Worm (Caenorhabditis elegans) whole organism, L4 larva: ENCODE measurements around the gene sart-3.

Experiments
- F10B5.3 ChIP-seq: sonication (generic microtip); optimal IDR thresholded peaks from 2 replicates; lab custom pipeline; 2016; ENCODE audit warnings: mild to moderate bottlenecking, missing genetic modification characterization, missing compliant biosample characterization
- F26F4.8 ChIP-seq: fragments of 200-800 bp; sonication (Bioruptor generic); conservative IDR thresholded peaks from 2 replicates; pipeline ENCODE4 v1.3.6; 2022; ENCODE audit warnings: missing genetic modification characterization, missing compliant biosample characterization
- Y48G9A.11 ChIP-seq: fragments of 200-800 bp; sonication (Bioruptor generic); IDR thresholded peaks from 2 replicates; pipeline ENCODE4 v1.3.6; 2022; ENCODE audit warnings: missing genetic modification reagents, missing genetic modification characterization, missing compliant biosample characterization
- Y5F2A.4 ChIP-seq: fragments of 200-800 bp; sonication (Bioruptor generic); optimal IDR thresholded peaks from 2 replicates; lab custom pipeline; 2018; ENCODE audit warnings: mild to moderate bottlenecking, missing genetic modification characterization, missing compliant biosample characterization
- Y75B8A.6 ChIP-seq: fragments of 200-800 bp; sonication (Bioruptor generic); IDR thresholded peaks from 2 replicates; pipeline ENCODE4 v1.3.6; 2022; ENCODE audit warnings: missing genetic modification reagents, missing genetic modification characterization, missing compliant biosample characterization
- ama-1 ChIP-seq: fragments of 150-350 bp; optimal IDR thresholded peaks from 2 replicates; lab custom pipeline; 2014; ENCODE audit warnings: inconsistent platforms, mixed read lengths
- ceh-44 ChIP-seq: fragments of 200-800 bp; sonication (Bioruptor generic); IDR thresholded peaks from 2 replicates; pipeline ENCODE4 v1.3.6; 2022; ENCODE audit warnings: missing genetic modification reagents, missing genetic modification characterization, missing compliant biosample characterization
- ceh-82 ChIP-seq: sonication (generic microtip); optimal IDR thresholded peaks from 2 replicates; lab custom pipeline; 2017; ENCODE audit warnings: missing biosample characterization, missing genetic modification characterization
- ces-1 ChIP-seq: fragments of 150-350 bp; sonication (generic microtip); optimal IDR thresholded peaks from 4 replicates; lab custom pipeline; 2014; ENCODE audit warnings: missing biosample characterization, missing genetic modification reagents, missing genetic modification characterization
- cey-2 ChIP-seq: sonication (generic microtip); optimal IDR thresholded peaks from 3 replicates; lab custom pipeline; 2017; ENCODE audit warnings: missing genetic modification characterization, mild to moderate bottlenecking, missing compliant biosample characterization, antibody characterized with exemption, borderline replicate concordance; ENCODE audit not compliant: insufficient read depth
- daf-12 ChIP-seq: fragments of 150-350 bp; optimal IDR thresholded peaks from 2 replicates; lab custom pipeline; 2014; ENCODE audit warnings: missing biosample characterization, missing genetic modification reagents, missing genetic modification characterization
- daf-8 ChIP-seq: fragments of 200-800 bp; sonication (Bioruptor generic); IDR thresholded peaks from 2 replicates; pipeline ENCODE4 v1.3.6; 2022; ENCODE audit warnings: missing genetic modification characterization, missing compliant biosample characterization
- dmd-8 ChIP-seq: fragments of 200-800 bp; sonication (Bioruptor generic); IDR thresholded peaks from 2 replicates; pipeline ENCODE4 v1.3.6; 2022; ENCODE audit warnings: missing genetic modification characterization, missing compliant biosample characterization
- dmd-9 ChIP-seq: fragments of 200-800 bp; sonication (Bioruptor generic); IDR thresholded peaks from 2 replicates; pipeline ENCODE4 v1.3.6; 2022; ENCODE audit warnings: missing genetic modification reagents, missing genetic modification characterization, missing compliant biosample characterization
- dpl-1 ChIP-seq: fragments of 150-350 bp; optimal IDR thresholded peaks from 2 replicates; lab custom pipeline; 2014; ENCODE audit warnings: missing biosample characterization, missing genetic modification reagents, missing genetic modification characterization
- egl-43 ChIP-seq: fragments of 200-800 bp; sonication (Bioruptor generic); IDR thresholded peaks from 2 replicates; pipeline ENCODE4 v1.3.6; 2022; ENCODE audit warnings: missing genetic modification reagents, missing genetic modification characterization, missing compliant biosample characterization
- gei-8 ChIP-seq: fragments of 200-800 bp; sonication (Bioruptor generic); optimal IDR thresholded peaks from 2 replicates; lab custom pipeline; 2018; ENCODE audit warnings: mild to moderate bottlenecking, missing genetic modification characterization, missing compliant biosample characterization
- hlh-30 ChIP-seq: sonication (generic microtip); optimal IDR thresholded peaks from 2 replicates; lab custom pipeline; 2017; ENCODE audit warnings: antibody characterized with exemption, mild to moderate bottlenecking, missing genetic modification characterization, missing compliant biosample characterization; ENCODE audit not compliant: insufficient read depth
- lin-13 ChIP-seq: fragments of 150-350 bp; optimal IDR thresholded peaks from 2 replicates; lab custom pipeline; 2014; ENCODE audit warnings: missing biosample characterization, missing genetic modification reagents, missing genetic modification characterization
- lin-29 ChIP-seq: fragments of 200-800 bp; sonication (Bioruptor generic); IDR thresholded peaks from 2 replicates; pipeline ENCODE4 v1.3.6; 2022; ENCODE audit warnings: missing genetic modification reagents, missing genetic modification characterization, missing compliant biosample characterization
- lir-3 ChIP-seq: sonication (generic microtip); optimal IDR thresholded peaks from 2 replicates; lab custom pipeline; 2016; ENCODE audit warnings: mild to moderate bottlenecking, missing genetic modification characterization, missing compliant biosample characterization
- madf-9 ChIP-seq: fragments of 200-800 bp; sonication (Bioruptor generic); conservative IDR thresholded peaks from 2 replicates; pipeline ENCODE4 v1.3.6; 2022; ENCODE audit warnings: missing genetic modification reagents, missing genetic modification characterization, missing compliant biosample characterization
- mdl-1 ChIP-seq, 2 experiments: fragments of 150-350 bp in 1 of 2; sonication (generic microtip) in 1 of 2; optimal IDR thresholded peaks; 2 replicates each; lab custom pipeline; 2014 to 2017; ENCODE audit warnings: missing biosample characterization in 2 of 2, missing genetic modification characterization in 2 of 2
- mes-2 ChIP-seq: sonication (generic microtip); optimal IDR thresholded peaks from 2 replicates; lab custom pipeline; 2016; ENCODE audit warnings: missing genotype, mild to moderate bottlenecking, missing genetic modification characterization, missing compliant biosample characterization; ENCODE audit not compliant: poor library complexity, severe bottlenecking
- mxl-2 ChIP-seq: fragments of 200-800 bp; sonication (Bioruptor generic); conservative IDR thresholded peaks from 2 replicates; pipeline ENCODE4 v1.3.6; 2022; ENCODE audit warnings: missing genetic modification reagents, missing genetic modification characterization, missing compliant biosample characterization
- nhr-10 ChIP-seq: fragments of 150-350 bp; optimal IDR thresholded peaks from 2 replicates; lab custom pipeline; 2014; ENCODE audit warnings: missing biosample characterization, missing genetic modification characterization
- nhr-102 ChIP-seq: sonication (generic microtip); optimal IDR thresholded peaks from 2 replicates; lab custom pipeline; 2016; ENCODE audit warnings: mild to moderate bottlenecking, missing genetic modification characterization, moderate library complexity, missing compliant biosample characterization
- nhr-111 ChIP-seq: fragments of 200-800 bp; sonication (Bioruptor generic); optimal IDR thresholded peaks from 2 replicates; lab custom pipeline; 2018; ENCODE audit warnings: mild to moderate bottlenecking, missing genetic modification characterization, missing compliant biosample characterization
- nhr-42 ChIP-seq: fragments of 200-800 bp; sonication (Bioruptor generic); IDR thresholded peaks from 2 replicates; pipeline ENCODE4 v1.3.6; 2022; ENCODE audit warnings: missing genetic modification characterization, missing compliant biosample characterization
- pha-4 ChIP-seq, 2 experiments: fragments of 150-350 bp in 1 of 2; fragments of 200-800 bp in 1 of 2; sonication (Bioruptor generic) in 1 of 2; IDR thresholded peaks in 1 of 2; optimal IDR thresholded peaks in 1 of 2; 2 replicates each; pipeline versions ENCODE4 v1.3.6 to Lab custom; 2014 to 2022; ENCODE audit warnings: missing genetic modification characterization in 2 of 2, missing genetic modification reagents in 2 of 2, missing biosample characterization in 1 of 2, missing compliant biosample characterization in 1 of 2
- pqm-1 ChIP-seq: sonication (generic microtip); optimal IDR thresholded peaks from 2 replicates; lab custom pipeline; 2017; ENCODE audit warnings: missing biosample characterization, missing genetic modification characterization
- rbr-2 ChIP-seq: sonication (generic microtip); optimal IDR thresholded peaks from 2 replicates; lab custom pipeline; 2016; ENCODE audit warnings: missing genotype, missing genetic modification characterization, missing compliant biosample characterization
- set-16 ChIP-seq: fragments of 200-800 bp; sonication (Bioruptor generic); IDR thresholded peaks from 2 replicates; pipeline ENCODE4 v1.3.6; 2022; ENCODE audit warnings: missing genetic modification reagents, missing genetic modification characterization, missing compliant biosample characterization
- unc-39 ChIP-seq: sonication (generic microtip); optimal IDR thresholded peaks from 2 replicates; lab custom pipeline; 2017; ENCODE audit warnings: missing biosample characterization, missing genetic modification characterization
- unc-62 ChIP-seq, 3 experiments: fragments of 150-350 bp in 1 of 3; sonication (generic microtip); optimal IDR thresholded peaks in 2 of 3; peaks in 1 of 3; 1 replicate in 1 of 3; 2 replicates in 2 of 3; lab custom pipeline; 2014 to 2017; ENCODE audit warnings: missing biosample characterization in 3 of 3, missing genetic modification characterization in 3 of 3, missing genetic modification reagents in 3 of 3, missing genotype in 1 of 3
- vab-7 ChIP-seq: fragments of 200-800 bp; sonication (Bioruptor generic); IDR thresholded peaks from 2 replicates; pipeline ENCODE4 v1.3.6; 2022; ENCODE audit warnings: missing genetic modification reagents, missing genetic modification characterization, missing compliant biosample characterization

Gene sart-3

ce11 chrIV:11314885-11315284 is 17.9 kb downstream of the sart-3 start, which contains the start of the genes B0035.3, B0035.22 and pfd-4 (continued):
- no peak for TF ChIP-seq Y5F2A.4 (GFP tag; lab: Kevin White, UChicago)
- TF ChIP-seq egl-43 (GFP tag; lab: Robert Waterston, UW) = no peak
- TF ChIP-seq ceh-82 (tag; lab: Kevin White, UChicago) = no peak
- no peak for TF ChIP-seq lin-13 (GFP tag; lab: Kevin White, UChicago)
- no peak for TF ChIP-seq madf-9 (GFP tag; lab: Robert Waterston, UW)
- no peak for TF ChIP-seq unc-62 (GFP tag; optimal IDR thresholded peaks at IDR 0.05 in 1 of 2; lab: Kevin White, UChicago)
- no peak for TF ChIP-seq unc-62 (tag; optimal IDR thresholded peaks at IDR 0.05; lab: Kevin White, UChicago)
- TF ChIP-seq vab-7 (GFP tag; lab: Robert Waterston, UW) = no peak
- no peak for TF ChIP-seq F10B5.3
- no peak for TF ChIP-seq cey-2
- TF ChIP-seq nhr-10 (tag; lab: Kevin White, UChicago) = no peak
- no peak for TF ChIP-seq ces-1
- TF ChIP-seq daf-12 (tag; lab: Kevin White, UChicago) = no peak
- TF ChIP-seq nhr-42 (GFP tag; lab: Robert Waterston, UW) = no peak
- TF ChIP-seq hlh-30 = peak; percentile 32
- TF ChIP-seq lin-29 (GFP tag; lab: Robert Waterston, UW) = no peak
- no peak for TF ChIP-seq dmd-8 (GFP tag; lab: Robert Waterston, UW)
- TF ChIP-seq Y48G9A.11 = no peak
- no peak for TF ChIP-seq daf-8 (GFP tag; lab: Robert Waterston, UW)
- TF ChIP-seq dpl-1 (GFP tag; lab: Kevin White, UChicago) = peak; percentile 59
- TF ChIP-seq ama-1 = no peak
- peak; percentile 29 for TF ChIP-seq rbr-2 (tag; lab: Kevin White, UChicago)

- no peak for TF ChIP-seq unc-39 (tag; lab: Kevin White, UChicago)
- no peak for TF ChIP-seq ceh-82 (tag; lab: Kevin White, UChicago)
- no peak for TF ChIP-seq dpl-1 (GFP tag; lab: Kevin White, UChicago)
- no peak for TF ChIP-seq lir-3
- TF ChIP-seq pha-4 (GFP tag; IDR thresholded peaks at IDR 0.05; lab: Robert Waterston, UW) = no peak
- no peak for TF ChIP-seq pha-4 (tag; optimal IDR thresholded peaks at IDR 0.05; lab: Kevin White, UChicago)
- no peak for TF ChIP-seq daf-8 (GFP tag; lab: Robert Waterston, UW)
Observed at ce11 chrIV:11313880-11314279, 18.9 kb downstream of the sart-3 start, which contains the start of gene dnj-2. TSS of gene dnj-2 (minus strand) at chrIV:11313980.

- no peak for TF ChIP-seq mdl-1 (tag; optimal IDR thresholded peaks at IDR 0.05; lab: Kevin White, UChicago)
- no peak for TF ChIP-seq mxl-2 (GFP tag; lab: Robert Waterston, UW)
- no peak for TF ChIP-seq Y75B8A.6 (GFP tag; lab: Robert Waterston, UW)
- no peak for TF ChIP-seq pqm-1
- no peak for TF ChIP-seq unc-39 (tag; lab: Kevin White, UChicago)
- no peak for TF ChIP-seq lir-3
- TF ChIP-seq mes-2 (tag; lab: Kevin White, UChicago) = no peak
- no peak for TF ChIP-seq ceh-44 (GFP tag; lab: Robert Waterston, UW)
- no peak for TF ChIP-seq gei-8 (GFP tag; lab: Kevin White, UChicago)
- no peak for TF ChIP-seq cey-2
- TF ChIP-seq egl-43 (GFP tag; lab: Robert Waterston, UW) = peak; percentile 29; the same call in 1 of the 2 replicates
- TF ChIP-seq nhr-102 = no peak
- TF ChIP-seq F26F4.8 (GFP tag; lab: Robert Waterston, UW) = 0 out of 2 replicates have a peak, but pooled peaks have one; percentile 45
- no peak for TF ChIP-seq Y48G9A.11
- no peak for TF ChIP-seq dmd-9 (GFP tag; lab: Robert Waterston, UW)
- TF ChIP-seq nhr-111 = no peak
- peak; percentile 72 for TF ChIP-seq set-16 (GFP tag; lab: Robert Waterston, UW)
Observed at ce11 chrIV:11311484-11311883, 21.3 kb downstream of the sart-3 start.
